Fruit fly (Drosophila melanogaster): Measurements from ENCODE around the gene CG17806.

DNA sequence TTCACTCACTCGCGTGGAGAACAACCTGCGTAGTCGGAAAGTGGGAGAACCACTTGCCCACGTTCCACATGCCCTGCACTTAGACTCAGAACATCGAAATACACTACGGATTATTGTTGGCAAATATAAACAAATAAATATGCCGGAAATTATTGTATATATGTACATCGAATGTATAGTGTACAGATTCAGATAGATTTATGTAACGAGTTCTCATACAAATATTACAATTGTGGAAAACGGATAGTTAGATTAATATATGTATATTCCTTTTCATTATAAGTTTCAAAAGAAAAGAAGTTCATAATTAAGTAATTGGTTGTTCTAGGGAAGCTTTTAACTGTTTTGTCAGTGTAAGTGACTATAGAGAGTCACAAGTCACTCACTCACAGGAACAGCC lies 28.5 kb downstream of the CG17806 start:
- no peak for TF ChIP-seq usp (GFP tag; optimal IDR thresholded peaks at IDR 0.05)
- TF ChIP-seq EcR (GFP tag; optimal IDR thresholded peaks at IDR 0.05), result no peak
- TF ChIP-seq CG8478 (optimal IDR thresholded peaks at IDR 0.05), result no peak

All from whole organism.